Worm (Caenorhabditis elegans) whole organism, L3 larva: Measurements from ENCODE around the gene K08E5.5.

Source experiments
- R02D3.7 ChIP-seq: fragments of 150-350 bp; optimal IDR thresholded peaks from 2 replicates; lab custom pipeline; 2014; ENCODE audit warnings: missing biosample characterization, missing genetic modification characterization
- ZK546.5 ChIP-seq: sonication (generic microtip); optimal IDR thresholded peaks from 2 replicates; lab custom pipeline; 2017; ENCODE audit warnings: missing biosample characterization, missing genetic modification characterization
- aly-2 ChIP-seq: fragments of 150-350 bp; optimal IDR thresholded peaks from 2 replicates; lab custom pipeline; 2014; ENCODE audit warnings: missing biosample characterization, missing genetic modification characterization
- ceh-16 ChIP-seq: sonication (generic microtip); optimal IDR thresholded peaks from 2 replicates; lab custom pipeline; 2017; ENCODE audit warnings: missing biosample characterization, missing genetic modification characterization
- ceh-28 ChIP-seq: fragments of 150-350 bp; optimal IDR thresholded peaks from 2 replicates; lab custom pipeline; 2014; ENCODE audit warnings: missing biosample characterization, missing genetic modification reagents, missing genetic modification characterization
- ceh-82 ChIP-seq: fragments of 150-350 bp; optimal IDR thresholded peaks from 2 replicates; lab custom pipeline; 2014; ENCODE audit warnings: missing biosample characterization, missing genetic modification characterization
- ceh-9 ChIP-seq: sonication (generic microtip); optimal IDR thresholded peaks from 2 replicates; lab custom pipeline; 2018; ENCODE audit warnings: missing biosample characterization, missing genetic modification characterization
- daf-12 ChIP-seq: fragments of 150-350 bp; optimal IDR thresholded peaks from 2 replicates; lab custom pipeline; 2014; ENCODE audit warnings: missing biosample characterization, missing genetic modification reagents, missing genetic modification characterization
- elt-2 ChIP-seq: sonication (generic microtip); optimal IDR thresholded peaks from 2 replicates; lab custom pipeline; 2016; ENCODE audit warnings: missing genetic modification reagents, mild to moderate bottlenecking, missing genetic modification characterization, missing compliant biosample characterization
- elt-3 ChIP-seq, 3 experiments: fragments of 150-350 bp in 1 of 3; sonication (generic microtip) in 2 of 3; optimal IDR thresholded peaks; 2 replicates in 2 of 3; 4 replicates in 1 of 3; lab custom pipeline; 2014 to 2017; ENCODE audit warnings: missing biosample characterization in 3 of 3, missing genetic modification characterization in 3 of 3
- eor-1 ChIP-seq, 2 experiments: fragments of 150-350 bp; optimal IDR thresholded peaks; 2 replicates each; lab custom pipeline; 2014 to 2018; ENCODE audit warnings: missing biosample characterization in 2 of 2, missing genetic modification characterization in 2 of 2
- fkh-10 ChIP-seq: sonication (generic microtip); optimal IDR thresholded peaks from 2 replicates; lab custom pipeline; 2017; ENCODE audit warnings: missing biosample characterization, missing genetic modification reagents, missing genetic modification characterization
- fkh-2 ChIP-seq: fragments of 150-350 bp; optimal IDR thresholded peaks from 2 replicates; lab custom pipeline; 2014; ENCODE audit warnings: missing biosample characterization, missing genetic modification reagents, missing genetic modification characterization
- fos-1 ChIP-seq: fragments of 150-350 bp; optimal IDR thresholded peaks from 2 replicates; lab custom pipeline; 2014; ENCODE audit warnings: missing biosample characterization, missing genetic modification characterization
- hmg-11 ChIP-seq: sonication (generic microtip); optimal IDR thresholded peaks from 2 replicates; lab custom pipeline; 2016; ENCODE audit warnings: missing genetic modification characterization, missing compliant biosample characterization
- jun-1 ChIP-seq: fragments of 150-350 bp; optimal IDR thresholded peaks from 2 replicates; lab custom pipeline; 2014; ENCODE audit warnings: missing biosample characterization, missing genetic modification reagents, missing genetic modification characterization
- lin-15B ChIP-seq: fragments of 150-350 bp; optimal IDR thresholded peaks from 2 replicates; lab custom pipeline; 2014; ENCODE audit warnings: missing biosample characterization, missing genetic modification characterization
- lin-39 ChIP-seq: fragments of 150-350 bp; optimal IDR thresholded peaks from 2 replicates; lab custom pipeline; 2018; ENCODE audit warnings: missing biosample characterization, missing genetic modification reagents, missing genetic modification characterization
- lsy-12 ChIP-seq: sonication (generic microtip); optimal IDR thresholded peaks from 2 replicates; lab custom pipeline; 2016; ENCODE audit warnings: mild to moderate bottlenecking, missing genetic modification characterization, missing compliant biosample characterization
- mdl-1 ChIP-seq: fragments of 150-350 bp; optimal IDR thresholded peaks from 2 replicates; lab custom pipeline; 2014; ENCODE audit warnings: missing biosample characterization, missing genetic modification characterization
- mml-1 ChIP-seq: fragments of 150-350 bp; sonication (generic microtip); optimal IDR thresholded peaks from 3 replicates; lab custom pipeline; 2014; ENCODE audit warnings: missing biosample characterization, missing genetic modification characterization
- nfya-1 ChIP-seq: sonication (generic microtip); optimal IDR thresholded peaks from 2 replicates; lab custom pipeline; 2017; ENCODE audit warnings: missing genetic modification characterization, mild to moderate bottlenecking, missing compliant biosample characterization, antibody characterized with exemption, moderate library complexity; ENCODE audit not compliant: insufficient read depth
- nhr-23 ChIP-seq: fragments of 150-350 bp; optimal IDR thresholded peaks from 2 replicates; lab custom pipeline; 2014; ENCODE audit warnings: missing biosample characterization, missing genetic modification reagents, missing genetic modification characterization
- nhr-237 ChIP-seq: fragments of 150-350 bp; optimal IDR thresholded peaks from 2 replicates; lab custom pipeline; 2014; ENCODE audit warnings: missing biosample characterization, missing genetic modification characterization
- nhr-25 ChIP-seq: sonication (generic microtip); optimal IDR thresholded peaks from 2 replicates; lab custom pipeline; 2017; ENCODE audit warnings: missing biosample characterization, missing genetic modification characterization
- nhr-28 ChIP-seq: fragments of 150-350 bp; optimal IDR thresholded peaks from 2 replicates; lab custom pipeline; 2014; ENCODE audit warnings: missing biosample characterization, missing genetic modification characterization
- nhr-43 ChIP-seq: sonication (generic microtip); optimal IDR thresholded peaks from 2 replicates; lab custom pipeline; 2016; ENCODE audit warnings: mild to moderate bottlenecking, missing genetic modification characterization, missing compliant biosample characterization; ENCODE audit not compliant: poor library complexity, severe bottlenecking
- nhr-67 ChIP-seq: fragments of 150-350 bp; optimal IDR thresholded peaks from 2 replicates; lab custom pipeline; 2014; ENCODE audit warnings: missing biosample characterization, missing genetic modification characterization
- nhr-76 ChIP-seq: fragments of 150-350 bp; sonication (generic microtip); optimal IDR thresholded peaks from 5 replicates; lab custom pipeline; 2014; ENCODE audit warnings: missing biosample characterization, missing genetic modification characterization
- pha-4 ChIP-seq: fragments of 150-350 bp; optimal IDR thresholded peaks from 2 replicates; lab custom pipeline; 2014; ENCODE audit warnings: missing biosample characterization, missing genetic modification reagents, missing genetic modification characterization
- sea-2 ChIP-seq: fragments of 150-350 bp; sonication (generic microtip); optimal IDR thresholded peaks from 4 replicates; lab custom pipeline; 2014; ENCODE audit warnings: missing biosample characterization, missing genetic modification reagents, missing genetic modification characterization
- skn-1 ChIP-seq: fragments of 150-350 bp; optimal IDR thresholded peaks from 2 replicates; lab custom pipeline; 2014; ENCODE audit warnings: missing biosample characterization, missing genetic modification characterization
- snpc-4 ChIP-seq: fragments of 150-350 bp; optimal IDR thresholded peaks from 2 replicates; lab custom pipeline; 2014; ENCODE audit warnings: missing biosample characterization, missing genetic modification characterization
- tbx-2 ChIP-seq: sonication (generic microtip); optimal IDR thresholded peaks from 2 replicates; lab custom pipeline; 2016; ENCODE audit warnings: mild to moderate bottlenecking, missing genetic modification characterization, missing compliant biosample characterization
- ztf-11 ChIP-seq: fragments of 150-350 bp; optimal IDR thresholded peaks from 2 replicates; lab custom pipeline; 2014; ENCODE audit warnings: missing biosample characterization, missing genetic modification characterization

K08E5.5 gene

ce11 chrIII:10188912-10189311 is 28.6 kb upstream of the K08E5.5 start, which contains the start of gene epac-1:
TSS of gene epac-1 (plus strand) at chrIII:10189212.
- TF ChIP-seq jun-1 (tag; lab: Kevin White, UChicago) (no peak), tbx-2 (tag; lab: Kevin White, UChicago) (no peak), R02D3.7 (tag; lab: Kevin White, UChicago) (no peak), elt-2 (tag; lab: Kevin White, UChicago) (no peak), fos-1 (tag; lab: Kevin White, UChicago) (no peak), lin-39 (tag; lab: Kevin White, UChicago) (no peak), fkh-2 (tag; lab: Kevin White, UChicago) (no peak), skn-1 (tag; lab: Kevin White, UChicago) (no peak)

ce11 chrIII:10187840-10188239 is 27.6 kb upstream of the K08E5.5 start:
- TF ChIP-seq nhr-25 (tag; lab: Kevin White, UChicago) (no peak), mdl-1 (no peak), nhr-237 (tag; lab: Kevin White, UChicago) (no peak), mml-1 (tag; lab: Kevin White, UChicago) (no peak), hmg-11 (tag; lab: Kevin White, UChicago) (peak; percentile 37), fkh-10 (GFP tag; lab: Kevin White, UChicago) (no peak), aly-2 (tag; lab: Kevin White, UChicago) (no peak), ceh-16 (no peak), lin-15B (peak; percentile 19), nfya-1 (peak; percentile 66), fkh-2 (tag; lab: Kevin White, UChicago) (no peak), lin-39 (tag; lab: Kevin White, UChicago) (peak; percentile 50), nhr-67 (tag; lab: Kevin White, UChicago) (no peak)

ce11 chrIII:10186160-10186559 is 25.9 kb upstream of the K08E5.5 start, which contains the start of gene unc-47:
TSS of gene unc-47 (minus strand) at chrIII:10186260.
- TF ChIP-seq ztf-11 (tag; lab: Kevin White, UChicago) (no peak), ceh-9 (no peak), lin-15B (no peak), nhr-43 (tag; lab: Kevin White, UChicago) (no peak), lin-39 (tag; lab: Kevin White, UChicago) (peak; percentile 35), eor-1 (tag; optimal IDR thresholded peaks at IDR 0.05; lab: Kevin White, UChicago) (no peak)

DNA sequence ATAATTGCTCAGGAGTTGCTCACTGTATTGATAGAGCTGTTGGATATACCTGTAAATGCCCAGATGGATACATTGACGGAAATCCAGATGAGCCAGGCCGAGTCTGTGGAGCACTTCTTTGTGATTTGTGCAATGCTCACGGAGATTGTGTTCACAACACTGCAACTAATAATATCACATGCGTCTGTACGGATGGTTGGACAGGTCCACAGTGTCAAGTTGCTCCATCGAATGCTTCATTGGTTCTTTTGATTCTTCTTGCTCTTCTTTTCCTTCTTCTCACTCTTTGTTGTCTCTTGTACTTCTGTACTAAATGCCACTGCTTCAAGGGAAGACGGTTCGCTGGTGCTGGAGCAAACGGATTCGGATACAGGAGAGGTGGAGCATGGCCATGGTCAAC is 21.6 kb upstream of the K08E5.5 start:
- TF ChIP-seq R02D3.7 (tag; lab: Kevin White, UChicago): no peak
- no peak for TF ChIP-seq nhr-23 (tag; lab: Kevin White, UChicago)
- no peak for TF ChIP-seq fkh-10 (GFP tag; lab: Kevin White, UChicago)
- TF ChIP-seq, all 47 proteins: peak for 0

ce11 chrIII:10179444-10179843 is 19.2 kb upstream of the K08E5.5 start:
- no peak for TF ChIP-seq daf-12 (tag; lab: Kevin White, UChicago)
- TF ChIP-seq ztf-11 (tag; lab: Kevin White, UChicago): no peak
- TF ChIP-seq mml-1 (tag; lab: Kevin White, UChicago): no peak
- no peak for TF ChIP-seq snpc-4 (tag; lab: Kevin White, UChicago)
- no peak for TF ChIP-seq fkh-10 (GFP tag; lab: Kevin White, UChicago)
- no peak for TF ChIP-seq fkh-2 (tag; lab: Kevin White, UChicago)
- no peak for TF ChIP-seq mdl-1
- no peak for TF ChIP-seq nhr-76 (tag; lab: Kevin White, UChicago)
- TF ChIP-seq sea-2: no peak
- TF ChIP-seq elt-3 (tag; optimal IDR thresholded peaks at IDR 0.05; lab: Kevin White, UChicago): no peak
- no peak for TF ChIP-seq lsy-12 (tag; lab: Kevin White, UChicago)
- no peak for TF ChIP-seq pha-4 (tag; lab: Kevin White, UChicago)
- TF ChIP-seq ZK546.5 (tag; lab: Kevin White, UChicago): no peak
- TF ChIP-seq nhr-237 (tag; lab: Kevin White, UChicago): no peak
- TF ChIP-seq fos-1 (tag; lab: Kevin White, UChicago): no peak
- TF ChIP-seq ceh-28: no peak
- TF ChIP-seq ceh-82 (tag; lab: Kevin White, UChicago): no peak
- no peak for TF ChIP-seq nhr-28 (tag; lab: Kevin White, UChicago)
